Worm (Caenorhabditis elegans): ENCODE data around the gene M05D6.2.

Gene M05D6.2

DNA sequence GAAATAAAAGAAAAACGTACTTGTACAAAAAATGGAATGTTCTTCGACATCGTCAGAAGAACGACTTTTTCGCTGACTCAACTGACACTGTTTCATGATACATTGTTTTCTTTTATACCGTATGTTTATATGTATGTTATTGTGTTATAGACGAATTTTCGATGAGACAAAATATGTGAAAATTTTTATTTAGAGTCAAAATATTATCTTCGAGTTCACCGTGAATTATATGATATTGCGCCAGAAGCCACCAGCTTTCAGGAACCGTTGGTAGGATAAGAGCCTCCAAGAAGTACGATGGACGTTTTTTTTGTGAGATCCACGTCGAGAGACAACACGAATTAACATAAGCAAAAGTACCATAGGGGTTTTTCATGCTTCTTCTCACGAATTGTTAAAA is 11.8 kb upstream of the M05D6.2 start, which contains the start of gene F22B5.6:
Gene F22B5.6 (minus strand): TSS at position 101 of the 400 bp plus-strand sequence.
- TF ChIP-seq lsy-12 (tag; optimal IDR thresholded peaks at IDR 0.05) (no peak), elt-1 (tag; optimal IDR thresholded peaks at IDR 0.05) (no peak), nhr-12 (tag; optimal IDR thresholded peaks at IDR 0.05) (no peak), ama-1 (optimal IDR thresholded peaks at IDR 0.05) (no peak), zag-1 (tag; optimal IDR thresholded peaks at IDR 0.05) (no peak), egl-27 (tag; optimal IDR thresholded peaks at IDR 0.05) (no peak), ceh-28 (tag; optimal IDR thresholded peaks at IDR 0.05) (no peak)

DNA sequence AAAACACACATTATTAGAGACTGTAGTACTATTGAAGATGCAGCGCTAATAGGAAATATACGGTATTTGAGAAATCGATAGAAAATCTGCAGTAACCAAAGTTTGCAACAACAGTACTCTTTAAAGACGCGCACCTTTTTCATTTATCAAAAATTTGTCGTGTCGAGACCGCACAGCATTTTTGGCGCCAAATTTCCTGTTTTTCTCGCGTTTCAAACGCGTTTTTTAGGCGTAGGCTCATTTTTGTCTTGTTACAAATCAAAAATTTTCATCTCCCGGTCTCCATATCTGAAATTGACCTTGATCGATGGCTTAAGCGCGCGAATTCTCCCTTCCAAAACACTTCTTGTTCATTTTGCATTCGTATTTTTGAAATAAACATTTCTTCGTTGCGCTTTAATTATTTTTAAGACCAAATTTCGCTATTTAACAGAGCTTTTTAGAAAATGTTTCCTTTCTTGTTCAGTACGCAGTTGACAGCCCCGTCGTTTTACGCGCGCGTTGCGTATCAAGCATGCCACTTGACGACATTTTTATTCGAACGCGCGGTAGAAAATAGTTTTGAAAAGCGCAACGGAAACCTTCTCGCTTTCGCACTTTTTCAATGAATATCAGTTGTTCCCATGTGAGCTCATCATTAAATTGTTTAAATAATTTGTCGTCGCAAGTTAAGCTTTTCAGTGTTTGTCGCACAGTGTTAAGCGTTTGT is 11.1 kb upstream of the M05D6.2 start:
- TF ChIP-seq nhr-28 (tag; optimal IDR thresholded peaks at IDR 0.05): no peak

DNA sequence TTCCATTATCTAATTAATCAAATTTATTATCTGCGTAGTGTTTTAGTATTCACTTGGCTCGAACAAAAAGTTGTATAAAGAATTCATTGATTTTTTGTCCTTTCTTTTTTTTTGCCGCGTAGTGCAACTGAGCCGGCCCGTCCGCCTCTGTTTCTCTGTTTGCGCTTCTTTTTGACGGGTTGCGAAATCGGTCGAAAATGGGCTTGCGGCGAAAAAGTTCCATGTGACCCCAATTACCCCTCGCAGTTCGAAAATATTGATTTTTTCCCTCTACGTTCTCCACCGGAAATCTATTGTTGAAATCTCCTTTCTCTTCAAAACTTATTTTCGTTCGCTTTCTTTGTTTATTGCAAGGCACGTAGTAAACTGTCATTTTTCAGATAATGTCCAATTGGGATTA is 10.5 kb upstream of the M05D6.2 start, which contains the start of gene zyg-9:
Gene zyg-9 (plus strand): TSS at position 381 of the 400 bp plus-strand sequence.
- peak; percentile 32 for TF ChIP-seq ceh-28 (tag; optimal IDR thresholded peaks at IDR 0.05)
- TF ChIP-seq hmg-11 (tag; optimal IDR thresholded peaks at IDR 0.05): peak; percentile 33
- TF ChIP-seq pqm-1 (tag; optimal IDR thresholded peaks at IDR 0.05): no peak
- TF ChIP-seq elt-2 (tag; optimal IDR thresholded peaks at IDR 0.05): no peak
- TF ChIP-seq lin-15B (tag; optimal IDR thresholded peaks at IDR 0.05): peak; percentile 34
- peak; percentile 20 for TF ChIP-seq pha-4 (tag; optimal IDR thresholded peaks at IDR 0.05)
- no peak for TF ChIP-seq nhr-67 (tag; optimal IDR thresholded peaks at IDR 0.05)
- no peak for TF ChIP-seq fos-1 (tag; optimal IDR thresholded peaks at IDR 0.05)
- TF ChIP-seq daf-12 (tag; optimal IDR thresholded peaks at IDR 0.05): no peak
- peak; percentile 39 for TF ChIP-seq nfya-1 (tag; optimal IDR thresholded peaks at IDR 0.05; ENCODE audit: insufficient read depth)
- TF ChIP-seq R02D3.7 (tag; optimal IDR thresholded peaks at IDR 0.05): no peak
- TF ChIP-seq nhr-237 (tag; optimal IDR thresholded peaks at IDR 0.05): no peak
- no peak for TF ChIP-seq fkh-10 (GFP tag; optimal IDR thresholded peaks at IDR 0.05)
- no peak for TF ChIP-seq ceh-16 (tag; optimal IDR thresholded peaks at IDR 0.05)
- no peak for TF ChIP-seq sea-2 (GFP tag; optimal IDR thresholded peaks at IDR 0.05)
- peak; percentile 54 for TF ChIP-seq lin-39 (tag; optimal IDR thresholded peaks at IDR 0.05)
- TF ChIP-seq ama-1 (optimal IDR thresholded peaks at IDR 0.05): no peak
- peak; percentile 14 for TF ChIP-seq nhr-23 (tag; optimal IDR thresholded peaks at IDR 0.05)
- no peak for TF ChIP-seq jun-1 (tag; optimal IDR thresholded peaks at IDR 0.05)

DNA sequence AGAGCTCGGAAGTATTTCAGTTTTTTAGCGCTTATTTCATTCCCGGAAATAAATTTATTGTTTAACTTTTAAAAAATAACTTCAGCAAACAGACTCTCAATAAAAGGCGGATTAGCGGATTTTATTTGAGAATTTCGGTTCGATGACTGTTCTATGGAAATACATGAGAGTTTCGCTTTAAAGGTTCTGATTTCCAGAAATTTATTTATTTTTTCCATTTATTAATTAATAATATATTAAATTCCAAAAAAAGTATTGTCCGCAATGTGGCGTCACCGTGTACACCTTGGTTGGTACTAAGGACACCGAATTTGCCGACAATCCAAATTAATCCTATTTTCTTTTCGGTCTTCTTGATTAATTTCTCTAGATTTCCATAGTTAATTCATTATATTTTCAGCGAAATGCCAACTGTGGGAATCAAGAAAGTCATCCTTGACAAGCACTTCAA is 3.4 kb upstream of the M05D6.2 start, which contains the start of gene fars-3:
Gene fars-3 (plus strand): TSS at position 401 of the 451 bp plus-strand sequence.
- peak; percentile 6 for TF ChIP-seq nhr-43 (tag; optimal IDR thresholded peaks at IDR 0.05; ENCODE audit: poor library complexity, severe bottlenecking)
- peak; percentile 56 for TF ChIP-seq pha-4 (tag; optimal IDR thresholded peaks at IDR 0.05)
- TF ChIP-seq nhr-25 (tag; optimal IDR thresholded peaks at IDR 0.05): no peak
- TF ChIP-seq nhr-23 (tag; optimal IDR thresholded peaks at IDR 0.05): peak; percentile 52
- TF ChIP-seq snpc-4 (tag; optimal IDR thresholded peaks at IDR 0.05): no peak
- TF ChIP-seq elt-2 (tag; optimal IDR thresholded peaks at IDR 0.05): peak; percentile 22
- TF ChIP-seq lin-15B (tag; optimal IDR thresholded peaks at IDR 0.05): peak; percentile 8

DNA sequence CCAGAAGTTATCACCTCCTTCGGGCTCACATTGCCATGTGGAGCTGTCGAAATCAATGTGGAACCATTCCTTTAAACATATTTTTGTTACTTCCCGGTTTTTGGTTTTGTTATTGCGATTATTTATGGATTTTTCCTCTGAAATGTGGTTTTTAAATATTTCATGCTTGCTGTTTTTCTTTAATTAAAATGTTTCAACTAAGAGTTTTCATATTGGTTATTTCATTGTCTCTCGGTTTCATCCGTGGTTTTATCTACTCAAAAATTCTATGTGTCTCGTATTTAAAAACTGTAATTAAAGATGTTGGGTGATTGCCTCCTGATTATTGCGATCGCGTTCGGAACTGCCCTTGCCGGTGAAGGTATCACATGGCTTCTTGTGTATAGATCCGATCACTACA is 1.0 kb upstream of the M05D6.2 start, which contains the start of gene F22B5.10:
Gene F22B5.10 (plus strand): TSS at position 301 of the 400 bp plus-strand sequence.
- TF ChIP-seq zag-1 (tag; optimal IDR thresholded peaks at IDR 0.05) (no peak), tbx-2 (tag; optimal IDR thresholded peaks at IDR 0.05) (no peak), elt-2 (tag; optimal IDR thresholded peaks at IDR 0.05) (no peak), fkh-10 (GFP tag; optimal IDR thresholded peaks at IDR 0.05) (no peak), ama-1 (optimal IDR thresholded peaks at IDR 0.05) (peak; percentile 8), mdl-1 (tag; optimal IDR thresholded peaks at IDR 0.05) (no peak), pqm-1 (tag; optimal IDR thresholded peaks at IDR 0.05) (no peak)

DNA sequence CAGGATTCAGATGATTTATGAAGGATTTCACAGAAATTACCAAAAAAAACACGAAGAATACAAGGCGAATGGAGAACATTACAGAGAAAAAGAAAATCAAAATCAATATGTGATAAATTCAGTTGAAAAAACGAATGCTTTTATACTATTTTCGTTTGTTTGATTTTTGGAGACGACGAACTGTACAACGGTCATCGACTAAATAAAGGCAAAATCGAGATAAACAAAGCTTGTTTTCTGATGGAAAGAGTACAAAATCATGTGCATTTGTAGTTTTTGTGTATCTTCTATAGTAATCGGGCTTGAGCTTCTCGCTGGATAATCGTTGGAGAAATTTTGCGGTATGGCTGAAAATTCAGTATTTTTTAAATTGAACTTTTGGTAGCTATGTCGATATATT is 3.2 kb downstream of the M05D6.2 start, which contains the start of gene M05D6.8:
Gene M05D6.8 (minus strand): TSS at position 101 of the 400 bp plus-strand sequence.
- TF ChIP-seq nhr-76 (tag; optimal IDR thresholded peaks at IDR 0.05) (no peak), egl-5 (tag; optimal IDR thresholded peaks at IDR 0.05) (no peak), nhr-23 (tag; optimal IDR thresholded peaks at IDR 0.05) (no peak), fkh-2 (tag; optimal IDR thresholded peaks at IDR 0.05) (no peak), daf-12 (tag; optimal IDR thresholded peaks at IDR 0.05) (no peak), nhr-12 (tag; optimal IDR thresholded peaks at IDR 0.05) (no peak), ztf-11 (tag; optimal IDR thresholded peaks at IDR 0.05) (no peak), ama-1 (optimal IDR thresholded peaks at IDR 0.05) (no peak), zag-1 (tag; optimal IDR thresholded peaks at IDR 0.05) (no peak), nhr-67 (tag; optimal IDR thresholded peaks at IDR 0.05) (no peak), aly-2 (tag; optimal IDR thresholded peaks at IDR 0.05) (no peak), lsy-12 (tag; optimal IDR thresholded peaks at IDR 0.05) (no peak), ZK546.5 (tag; optimal IDR thresholded peaks at IDR 0.05) (no peak), ceh-28 (tag; optimal IDR thresholded peaks at IDR 0.05) (no peak), ceh-9 (tag; optimal IDR thresholded peaks at IDR 0.05) (no peak)
